Worm (Caenorhabditis elegans) whole organism, mixed stage, embryonic: ENCODE results near the gene cal-8.

Source experiments
- blmp-1 ChIP-seq: fragments of 150-350 bp; optimal IDR thresholded peaks from 2 replicates; lab custom pipeline; 2014; ENCODE audit warnings: missing biosample characterization, missing genetic modification characterization
- ceh-39 ChIP-seq: fragments of 150-350 bp; optimal IDR thresholded peaks from 2 replicates; lab custom pipeline; 2014; ENCODE audit warnings: missing biosample characterization, missing genetic modification characterization
- ceh-43 ChIP-seq: fragments of 200-800 bp; sonication (Bioruptor generic); optimal IDR thresholded peaks from 2 replicates; lab custom pipeline; 2018; ENCODE audit warnings: mild to moderate bottlenecking, missing genetic modification characterization, moderate library complexity, missing compliant biosample characterization
- ceh-83 ChIP-seq: fragments of 200-800 bp; sonication (Bioruptor generic); optimal IDR thresholded peaks from 2 replicates; lab custom pipeline; 2018; ENCODE audit warnings: mild to moderate bottlenecking, missing genetic modification characterization, missing compliant biosample characterization
- ces-1 ChIP-seq: fragments of 150-350 bp; optimal IDR thresholded peaks from 2 replicates; lab custom pipeline; 2014; ENCODE audit warnings: missing biosample characterization, missing genetic modification reagents, missing genetic modification characterization
- cnd-1 ChIP-seq: fragments of 200-800 bp; sonication (Bioruptor generic); optimal IDR thresholded peaks from 2 replicates; lab custom pipeline; 2018; ENCODE audit warnings: mild to moderate bottlenecking, missing genetic modification characterization, missing compliant biosample characterization
- flh-1 ChIP-seq: fragments of 200-800 bp; sonication (Bioruptor generic); optimal IDR thresholded peaks from 2 replicates; lab custom pipeline; 2018; ENCODE audit warnings: mild to moderate bottlenecking, missing genetic modification characterization, moderate library complexity, missing compliant biosample characterization
- ham-2 ChIP-seq: fragments of 200-800 bp; sonication (Bioruptor generic); optimal IDR thresholded peaks from 2 replicates; lab custom pipeline; 2018; ENCODE audit warnings: mild to moderate bottlenecking, missing genetic modification characterization, missing compliant biosample characterization
- hlh-1 ChIP-seq: fragments of 150-350 bp; optimal IDR thresholded peaks from 2 replicates; lab custom pipeline; 2014; ENCODE audit warnings: missing biosample characterization, missing genetic modification reagents, missing genetic modification characterization
- lin-13 ChIP-seq: fragments of 150-350 bp; optimal IDR thresholded peaks from 2 replicates; lab custom pipeline; 2014; ENCODE audit warnings: missing biosample characterization, missing genetic modification characterization
- lin-32 ChIP-seq: fragments of 200-800 bp; sonication (Bioruptor generic); optimal IDR thresholded peaks from 2 replicates; lab custom pipeline; 2018; ENCODE audit warnings: mild to moderate bottlenecking, missing genetic modification characterization, missing compliant biosample characterization
- mep-1 ChIP-seq: fragments of 150-350 bp; optimal IDR thresholded peaks from 2 replicates; lab custom pipeline; 2017; ENCODE audit warnings: missing biosample characterization, missing genetic modification reagents, missing genetic modification characterization, inconsistent platforms
- mls-2 ChIP-seq: sonication (generic microtip); optimal IDR thresholded peaks from 2 replicates; lab custom pipeline; 2016; ENCODE audit warnings: mild to moderate bottlenecking, missing genetic modification characterization, moderate library complexity, missing compliant biosample characterization
- nhr-12 ChIP-seq: fragments of 150-350 bp; optimal IDR thresholded peaks from 2 replicates; lab custom pipeline; 2014; ENCODE audit warnings: missing biosample characterization, missing genetic modification characterization
- nhr-237 ChIP-seq: fragments of 150-350 bp; optimal IDR thresholded peaks from 2 replicates; lab custom pipeline; 2014; ENCODE audit warnings: missing biosample characterization, missing genetic modification characterization
- nhr-28 ChIP-seq: fragments of 150-350 bp; optimal IDR thresholded peaks from 2 replicates; lab custom pipeline; 2014; ENCODE audit warnings: missing biosample characterization, missing genetic modification characterization
- nhr-76 ChIP-seq: sonication (generic microtip); optimal IDR thresholded peaks from 2 replicates; lab custom pipeline; 2017; ENCODE audit warnings: missing biosample characterization, missing genetic modification characterization
- sem-2 ChIP-seq: fragments of 200-800 bp; sonication (Bioruptor generic); optimal IDR thresholded peaks from 2 replicates; lab custom pipeline; 2018; ENCODE audit warnings: mild to moderate bottlenecking, missing genetic modification characterization, missing compliant biosample characterization
- sptf-1 ChIP-seq: sonication (generic microtip); optimal IDR thresholded peaks from 2 replicates; lab custom pipeline; 2017; ENCODE audit warnings: mild to moderate bottlenecking, missing genetic modification characterization, moderate library complexity, missing compliant biosample characterization
- tbx-8 ChIP-seq: fragments of 200-800 bp; sonication (Bioruptor generic); optimal IDR thresholded peaks from 2 replicates; lab custom pipeline; 2018; ENCODE audit warnings: mild to moderate bottlenecking, missing genetic modification characterization, moderate library complexity, missing compliant biosample characterization
- unc-120 ChIP-seq: sonication (generic microtip); optimal IDR thresholded peaks from 2 replicates; lab custom pipeline; 2017; ENCODE audit warnings: missing genetic modification characterization, missing compliant biosample characterization; ENCODE audit not compliant: poor library complexity, severe bottlenecking
- unc-39 ChIP-seq: fragments of 150-350 bp; optimal IDR thresholded peaks from 2 replicates; lab custom pipeline; 2014; ENCODE audit warnings: missing biosample characterization, missing genetic modification characterization
- unc-62 ChIP-seq: fragments of 150-350 bp; optimal IDR thresholded peaks from 2 replicates; lab custom pipeline; 2014; ENCODE audit warnings: missing biosample characterization, missing genetic modification reagents, missing genetic modification characterization
- zip-8 ChIP-seq: fragments of 150-350 bp; optimal IDR thresholded peaks from 2 replicates; lab custom pipeline; 2014; ENCODE audit warnings: missing biosample characterization, missing genetic modification characterization
- ztf-11 ChIP-seq: fragments of 150-350 bp; optimal IDR thresholded peaks from 2 replicates; lab custom pipeline; 2014; ENCODE audit warnings: missing biosample characterization, missing genetic modification characterization

Gene cal-8

DNA sequence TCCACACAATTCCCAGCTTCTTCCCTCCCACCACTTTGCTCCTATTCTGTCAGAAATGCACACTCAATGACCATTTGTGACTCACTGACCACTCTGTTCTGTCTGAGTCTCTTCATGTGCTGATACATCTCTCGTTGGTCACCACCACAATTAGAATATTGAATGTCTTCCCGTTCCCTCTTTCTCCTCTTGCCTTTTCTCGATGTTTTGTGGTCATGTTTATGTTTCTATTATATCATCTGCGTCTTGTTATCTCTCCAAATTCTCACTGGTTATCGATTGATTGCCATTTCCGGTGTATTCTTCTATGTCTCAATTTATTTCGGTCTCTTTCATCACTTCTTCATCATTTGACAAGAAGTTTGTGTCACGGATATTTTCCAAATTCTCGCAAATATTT, 20.9 kb downstream of the cal-8 start:
- no peak for TF ChIP-seq unc-39
- no peak for TF ChIP-seq blmp-1 (tag; lab: Kevin White, UChicago)
- no peak for TF ChIP-seq ceh-43 (GFP tag; lab: Kevin White, UChicago)
- peak; percentile 14 for TF ChIP-seq unc-62 (GFP tag; lab: Kevin White, UChicago)
- TF ChIP-seq cnd-1: no peak
- no peak for TF ChIP-seq unc-120 (tag; lab: Kevin White, UChicago)
- peak; percentile 74 for TF ChIP-seq ces-1 (GFP tag; lab: Kevin White, UChicago)
- no peak for TF ChIP-seq nhr-12 (tag; lab: Kevin White, UChicago)
- TF ChIP-seq mls-2 (tag; lab: Kevin White, UChicago): peak; percentile 46
- TF ChIP-seq mep-1 (tag; lab: Kevin White, UChicago): peak; percentile 37
- TF ChIP-seq nhr-28 (tag; lab: Kevin White, UChicago): no peak

DNA sequence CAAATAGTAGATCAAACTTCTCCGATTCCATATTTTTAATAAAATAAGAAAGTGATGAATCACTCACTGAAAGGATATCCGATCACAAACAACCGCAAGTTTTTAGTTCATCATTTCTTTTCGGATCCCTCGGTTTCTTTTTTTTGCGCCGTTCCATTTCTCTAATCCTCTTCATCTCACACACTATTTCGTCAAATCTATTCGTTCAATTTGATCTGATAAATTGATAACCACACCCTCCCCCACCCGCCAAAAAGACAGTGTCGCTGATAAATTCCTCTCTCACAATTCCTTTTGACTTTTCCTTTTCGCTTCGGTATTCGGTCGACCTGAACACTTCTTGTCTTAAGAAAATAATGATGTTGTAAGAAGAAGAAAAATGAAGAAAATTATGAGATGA, 22.3 kb downstream of the cal-8 start:
- no peak for TF ChIP-seq tbx-8 (GFP tag; lab: Kevin White, UChicago)
- TF ChIP-seq mep-1 (tag; lab: Kevin White, UChicago): no peak
- TF ChIP-seq lin-32 (GFP tag; lab: Kevin White, UChicago): no peak
- TF ChIP-seq nhr-76: no peak

DNA sequence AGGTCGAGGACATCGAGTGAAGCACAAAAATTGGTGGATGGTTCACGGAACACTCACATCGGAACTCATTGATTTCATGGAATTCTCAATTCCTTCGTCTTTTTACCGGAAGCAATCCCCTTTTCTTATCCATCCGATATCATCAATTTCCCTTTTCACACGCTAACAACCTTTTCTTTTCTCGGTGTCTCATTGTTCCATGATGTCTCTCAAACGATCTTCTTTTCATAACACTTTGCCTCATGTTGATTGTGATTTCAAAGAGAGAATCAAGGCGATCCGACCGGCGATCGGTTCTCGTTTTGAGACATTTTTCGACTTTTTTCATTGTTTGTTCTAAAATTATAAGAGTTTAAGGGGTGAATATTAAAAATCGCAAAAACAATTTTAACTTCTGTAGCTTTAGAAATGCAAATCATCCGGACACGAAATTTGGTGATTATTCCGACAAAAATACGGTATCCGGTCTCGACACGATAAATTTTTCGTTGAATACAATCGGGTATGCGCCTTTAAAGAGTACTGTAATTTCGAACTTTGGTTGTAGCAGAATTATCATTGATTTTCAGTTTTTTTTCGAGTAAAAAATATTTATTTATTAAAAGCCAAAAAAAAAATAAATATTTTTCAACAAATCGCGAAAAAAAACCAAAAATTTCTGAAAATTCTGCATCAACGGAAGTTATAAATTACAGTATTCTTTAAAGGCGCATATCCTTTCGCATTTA, 23.0 kb downstream of the cal-8 start:
- TF ChIP-seq unc-120 (tag; lab: Kevin White, UChicago) (no peak), blmp-1 (tag; lab: Kevin White, UChicago) (peak; percentile 61)

DNA sequence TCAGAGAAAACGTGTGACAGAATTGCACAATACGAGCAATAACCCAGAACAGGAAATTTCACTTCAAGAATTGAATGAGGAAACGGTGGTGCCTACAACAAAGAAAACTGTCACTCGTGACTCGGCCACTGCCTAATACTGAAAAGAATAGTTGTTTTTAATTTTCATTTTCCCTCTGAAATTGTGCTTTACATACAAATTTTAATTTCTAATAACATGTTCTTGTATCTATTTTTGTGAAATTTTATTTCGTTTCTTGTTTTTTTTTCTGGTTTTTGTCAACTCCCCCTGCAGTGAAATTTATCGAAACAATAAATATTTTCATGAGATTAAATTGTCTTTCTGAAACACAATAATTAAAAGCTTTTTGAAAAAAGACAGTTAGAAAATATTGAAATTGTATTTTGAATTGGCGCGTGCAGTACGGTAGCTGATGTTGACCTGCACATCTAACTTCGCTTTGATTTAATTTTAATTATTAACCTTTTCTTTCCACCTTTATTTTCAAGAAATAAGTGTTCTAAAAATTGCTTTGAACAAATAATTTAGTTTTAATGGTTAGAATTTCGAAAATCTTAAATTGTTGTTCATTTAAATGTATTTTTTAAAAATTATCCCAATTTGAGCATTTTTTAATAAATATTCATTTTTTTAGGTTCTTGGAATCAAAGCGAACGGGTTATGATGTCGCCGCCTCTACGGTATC, 26.0 kb downstream of the cal-8 start, which contains the start of gene daz-1:
TSS of gene daz-1 (plus strand) at position 656 of the 706 bp plus-strand sequence.
- no peak for TF ChIP-seq ceh-43 (GFP tag; lab: Kevin White, UChicago)
- TF ChIP-seq ceh-83 (GFP tag; lab: Kevin White, UChicago): no peak
- TF ChIP-seq tbx-8 (GFP tag; lab: Kevin White, UChicago): no peak
- no peak for TF ChIP-seq ceh-39 (tag; lab: Kevin White, UChicago)
- no peak for TF ChIP-seq hlh-1 (tag; lab: Kevin White, UChicago)
- no peak for TF ChIP-seq unc-62 (GFP tag; lab: Kevin White, UChicago)
- TF ChIP-seq ces-1 (GFP tag; lab: Kevin White, UChicago): no peak
- TF ChIP-seq cnd-1: no peak
- TF ChIP-seq mep-1 (tag; lab: Kevin White, UChicago): no peak
- TF ChIP-seq nhr-237 (tag; lab: Kevin White, UChicago): no peak
- TF ChIP-seq sem-2 (GFP tag; lab: Kevin White, UChicago): no peak
- TF ChIP-seq nhr-76: no peak
- no peak for TF ChIP-seq zip-8 (tag; lab: Kevin White, UChicago)
- no peak for TF ChIP-seq flh-1
- no peak for TF ChIP-seq ztf-11 (tag; lab: Kevin White, UChicago)
- TF ChIP-seq sptf-1: no peak
- TF ChIP-seq mls-2 (tag; lab: Kevin White, UChicago): no peak
- TF ChIP-seq lin-13: no peak

ce11 chrII:5453547-5453946, 28.3 kb downstream of the cal-8 start, which contains the start of gene dhs-5:
Gene dhs-5 (plus strand): TSS chrII:5453847.
- TF ChIP-seq blmp-1 (tag; lab: Kevin White, UChicago) (no peak), ceh-43 (GFP tag; lab: Kevin White, UChicago) (no peak), ham-2 (GFP tag; lab: Kevin White, UChicago) (no peak), nhr-76 (no peak)
- TF ChIP-seq, all 35 proteins: peak for 0

DNA sequence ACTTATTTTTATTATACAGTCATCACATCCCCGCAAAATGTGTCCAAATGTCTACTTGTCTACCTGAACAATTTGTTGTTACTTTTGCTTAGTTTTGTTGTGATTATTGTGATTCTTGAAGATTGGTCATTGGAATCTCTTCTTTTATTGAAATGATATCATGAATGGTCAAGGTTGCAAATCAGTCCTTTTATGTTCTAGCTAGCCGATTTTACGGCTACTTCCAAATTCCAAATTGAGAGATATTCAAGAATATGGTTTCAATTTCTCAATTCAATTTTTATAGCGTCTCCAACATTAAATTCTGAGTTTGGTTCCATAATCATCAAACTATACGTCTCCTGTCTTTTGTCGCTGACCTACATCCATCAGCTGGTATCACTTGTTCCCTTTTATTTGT, 30.6 kb downstream of the cal-8 start:
- TF ChIP-seq sptf-1 (no peak), unc-120 (tag; lab: Kevin White, UChicago) (no peak), nhr-76 (no peak)
- TF ChIP-seq, all 35 proteins: peak for 0
